Worm (Caenorhabditis elegans): ENCODE measurements around the gene pck-1.
"Not testable (repeated sequence)": the region's sequence is repeated elsewhere in the genome, so short reads cannot be mapped to it uniquely, and the experiment has no call there.

pck-1 gene

ce11 chrIII:66160-66559 lies at the start of gene pck-1:
Gene pck-1, minus strand, starts transcription at chrIII:66260.
- TF ChIP-seq unc-39 (tag; optimal IDR thresholded peaks at IDR 0.05), result no peak
- TF ChIP-seq ama-1 (optimal IDR thresholded peaks at IDR 0.05), result peak; percentile 17

ce11 chrIII:114603-115002 lies 48.5 kb upstream of the pck-1 start, which contains the start of gene C29F9.6:
Gene C29F9.6, plus strand, starts transcription at chrIII:114903.
- TF ChIP-seq gmeb-1 (tag; optimal IDR thresholded peaks at IDR 0.05) (no peak), lin-39 (tag; optimal IDR thresholded peaks at IDR 0.05) (no peak), R02D3.7 (tag; optimal IDR thresholded peaks at IDR 0.05) (no peak), nhr-21 (tag; optimal IDR thresholded peaks at IDR 0.05) (no peak), ztf-1 (GFP tag; conservative IDR thresholded peaks at IDR 0.05) (no peak), lsy-2 (tag; optimal IDR thresholded peaks at IDR 0.05) (no peak), sem-4 (tag; optimal IDR thresholded peaks at IDR 0.05) (no peak), mdl-1 (tag; optimal IDR thresholded peaks at IDR 0.05) (no peak), elt-3 (tag; optimal IDR thresholded peaks at IDR 0.05) (no peak), egl-27 (tag; optimal IDR thresholded peaks at IDR 0.05) (no peak), ceh-16 (tag; optimal IDR thresholded peaks at IDR 0.05) (no peak), peb-1 (tag; optimal IDR thresholded peaks at IDR 0.05) (no peak), dmd-4 (tag; optimal IDR thresholded peaks at IDR 0.05) (no peak), skn-1 (tag; optimal IDR thresholded peaks at IDR 0.05) (no peak), zag-1 (tag; optimal IDR thresholded peaks at IDR 0.05) (no peak), nhr-129 (tag; optimal IDR thresholded peaks at IDR 0.05) (no peak), mbf-1 (tag; optimal IDR thresholded peaks at IDR 0.05) (no peak)

ce11 chrIII:98822-99221 lies 32.8 kb upstream of the pck-1 start, which contains the start of gene C29F9.9:
Gene C29F9.9, minus strand, starts transcription at chrIII:98922.
- not testable (repeated sequence) for TF ChIP-seq mab-5 (tag; optimal IDR thresholded peaks at IDR 0.05); blmp-1 (tag; optimal IDR thresholded peaks at IDR 0.05; ENCODE audit: insufficient read depth); egl-27 (tag; optimal IDR thresholded peaks at IDR 0.05)

ce11 chrIII:97018-97417 lies 31.0 kb upstream of the pck-1 start, which contains the start of gene C29F9.8:
Gene C29F9.8, minus strand, starts transcription at chrIII:97118.
- not testable (repeated sequence) for TF ChIP-seq ztf-11 (tag; optimal IDR thresholded peaks at IDR 0.05); sma-3 (GFP tag; optimal IDR thresholded peaks at IDR 0.05); aly-2 (tag; optimal IDR thresholded peaks at IDR 0.05)

- TF ChIP-seq sma-9 (GFP tag; optimal IDR thresholded peaks at IDR 0.05) (peak; percentile 35), sma-9 (tag; optimal IDR thresholded peaks at IDR 0.05) (no peak), crh-2 (tag; optimal IDR thresholded peaks at IDR 0.05) (peak; percentile 36), nhr-129 (tag; optimal IDR thresholded peaks at IDR 0.05) (peak; percentile 50), R02D3.7 (tag; optimal IDR thresholded peaks at IDR 0.05) (no peak), F13H6.1 (tag; optimal IDR thresholded peaks at IDR 0.05) (peak; percentile 63), lsy-2 (tag; optimal IDR thresholded peaks at IDR 0.05) (peak; percentile 20 to 54), ztf-11 (tag; optimal IDR thresholded peaks at IDR 0.05) (no peak), nhr-10 (tag; optimal IDR thresholded peaks at IDR 0.05) (no peak), mab-5 (tag; optimal IDR thresholded peaks at IDR 0.05) (peak; percentile 16), unc-55 (GFP tag; optimal IDR thresholded peaks at IDR 0.05) (peak; percentile 24), nhr-237 (tag; optimal IDR thresholded peaks at IDR 0.05) (no peak), lin-13 (GFP tag; optimal IDR thresholded peaks at IDR 0.05) (peak; percentile 16), C34F6.9 (tag; optimal IDR thresholded peaks at IDR 0.05) (peak; percentile 20)
These were observed 30.1 kb upstream of the pck-1 start for ce11 chrIII:96196-96595.

- TF ChIP-seq nhr-11 (tag; optimal IDR thresholded peaks at IDR 0.05) (no peak), ztf-4 (tag; optimal IDR thresholded peaks at IDR 0.05) (no peak), lin-11 (tag; optimal IDR thresholded peaks at IDR 0.05) (no peak), F13H6.1 (tag; optimal IDR thresholded peaks at IDR 0.05) (peak; percentile 72), sma-3 (GFP tag; optimal IDR thresholded peaks at IDR 0.05) (peak; percentile 29), C34F6.9 (tag; optimal IDR thresholded peaks at IDR 0.05) (peak; percentile 20), alr-1 (tag; optimal IDR thresholded peaks at IDR 0.05) (no peak), ceh-16 (tag; optimal IDR thresholded peaks at IDR 0.05) (peak; percentile 38), sma-9 (GFP tag; optimal IDR thresholded peaks at IDR 0.05) (peak; percentile 36), sma-9 (tag; optimal IDR thresholded peaks at IDR 0.05) (no peak), nhr-25 (tag; optimal IDR thresholded peaks at IDR 0.05) (peak; percentile 25), unc-55 (GFP tag; optimal IDR thresholded peaks at IDR 0.05) (peak; percentile 17)
These were observed 28.8 kb upstream of the pck-1 start, which contains the start of gene pat-4 for ce11 chrIII:94759-95330. Gene pat-4, minus strand, starts transcription at chrIII:94809.

Data from whole organism, L2 larva.